Worm (Caenorhabditis elegans): Measurements from ENCODE around the gene ift-81.

Gene ift-81

ce11 chrX:5339889-5340288 lies 41.5 kb downstream of the ift-81 start, which contains the start of gene C26B9.2 (continued):
- TF ChIP-seq ztf-25 (GFP tag; IDR thresholded peaks at IDR 0.05) (no peak), hlh-26 (GFP tag; conservative IDR thresholded peaks at IDR 0.05) (no peak)

ce11 chrX:5342007-5342406 lies 43.6 kb downstream of the ift-81 start, which contains the start of gene C26B9.7:
Gene C26B9.7 (plus strand): TSS chrX:5342307.
- TF ChIP-seq F10E7.11 (tag; optimal IDR thresholded peaks at IDR 0.05) (no peak), xnd-1 (tag; optimal IDR thresholded peaks at IDR 0.05) (no peak), sdz-38 (tag; optimal IDR thresholded peaks at IDR 0.05) (no peak), pha-4 (tag; optimal IDR thresholded peaks at IDR 0.05) (no peak), ztf-26 (tag; optimal IDR thresholded peaks at IDR 0.05) (no peak), F33H1.4 (GFP tag; IDR thresholded peaks at IDR 0.05) (no peak), nhr-80 (tag; optimal IDR thresholded peaks at IDR 0.05) (no peak), ztf-18 (tag; optimal IDR thresholded peaks at IDR 0.05) (no peak), tlf-1 (GFP tag; optimal IDR thresholded peaks at IDR 0.05) (no peak), pbrm-1 (GFP tag; IDR thresholded peaks at IDR 0.05) (no peak), hmg-1.2 (GFP tag; IDR thresholded peaks at IDR 0.05) (no peak), sptf-2 (GFP tag; optimal IDR thresholded peaks at IDR 0.05) (no peak), Y53F4B.3 (GFP tag; IDR thresholded peaks at IDR 0.05) (no peak), hsf-1 (GFP tag; IDR thresholded peaks at IDR 0.05) (no peak), K11D2.4 (GFP tag; IDR thresholded peaks at IDR 0.05) (no peak), D2030.7 (GFP tag; IDR thresholded peaks at IDR 0.05) (no peak), tbp1 (GFP tag; optimal IDR thresholded peaks at IDR 0.05) (no peak), lsl-1 (GFP tag; optimal IDR thresholded peaks at IDR 0.05) (no peak)

ce11 chrX:5344287-5344686 lies 45.9 kb downstream of the ift-81 start, which contains the start of gene C26B9.1:
Gene C26B9.1 (plus strand): TSS chrX:5344587.
- TF ChIP-seq ztf-26 (tag; optimal IDR thresholded peaks at IDR 0.05) (no peak), madf-6 (GFP tag; IDR thresholded peaks at IDR 0.05) (no peak), ztf-28 (GFP tag; IDR thresholded peaks at IDR 0.05) (no peak)

ce11 chrX:5346303-5346702 lies 47.9 kb downstream of the ift-81 start:
- TF ChIP-seq snpc-3.4 (tag; optimal IDR thresholded peaks at IDR 0.05): no peak
- peak; percentile 91 for TF ChIP-seq nhr-80 (tag; optimal IDR thresholded peaks at IDR 0.05)
- TF ChIP-seq ztf-22 (GFP tag; optimal IDR thresholded peaks at IDR 0.05): peak; percentile 14
- TF ChIP-seq let-607 (tag; optimal IDR thresholded peaks at IDR 0.05): peak; percentile 66 to 85
- no peak for TF ChIP-seq egl-44 (GFP tag; IDR thresholded peaks at IDR 0.05)
- no peak for TF ChIP-seq die-1 (tag; optimal IDR thresholded peaks at IDR 0.05)
- no peak for TF ChIP-seq ztf-26 (tag; optimal IDR thresholded peaks at IDR 0.05)

- TF ChIP-seq nfyb-1 (GFP tag; IDR thresholded peaks at IDR 0.05) (no peak), ceh-27 (GFP tag; optimal IDR thresholded peaks at IDR 0.05) (no peak), ztf-25 (GFP tag; IDR thresholded peaks at IDR 0.05) (no peak)
Measured at ce11 chrX:5347856-5348255, 49.5 kb downstream of the ift-81 start.

ce11 chrX:5348529-5349148 lies 50.3 kb downstream of the ift-81 start, which contains the start of gene syx-3:
Gene syx-3 (plus strand): TSS chrX:5349098.
- TF ChIP-seq tbp1 (GFP tag; optimal IDR thresholded peaks at IDR 0.05) (no peak), Y67H2A.10 (GFP tag; conservative IDR thresholded peaks at IDR 0.05) (no peak), lsy-27 (tag; optimal IDR thresholded peaks at IDR 0.05; ENCODE audit: borderline replicate concordance, insufficient read depth) (no peak), rcor-1 (GFP tag; IDR thresholded peaks at IDR 0.05) (no peak), F22D6.2 (tag; optimal IDR thresholded peaks at IDR 0.05) (no peak), ceh-40 (GFP tag; IDR thresholded peaks at IDR 0.05) (no peak), bed-1 (GFP tag; IDR thresholded peaks at IDR 0.05) (no peak), snpc-3.4 (tag; optimal IDR thresholded peaks at IDR 0.05) (no peak), C06A6.2 (GFP tag; conservative IDR thresholded peaks at IDR 0.05) (no peak), dox-1 (GFP tag; IDR thresholded peaks at IDR 0.05) (no peak), ztf-6 (GFP tag; IDR thresholded peaks at IDR 0.05) (no peak), pha-4 (tag; optimal IDR thresholded peaks at IDR 0.05) (no peak)
